Worm (Caenorhabditis elegans) whole organism, mixed stage, embryonic: ENCODE data around the gene C04C3.4.

ENCODE experiments used
- M03D4.4 ChIP-seq: sonication (generic microtip); optimal IDR thresholded peaks from 2 replicates; lab custom pipeline; 2017; ENCODE audit warnings: mild to moderate bottlenecking, missing genetic modification characterization, missing compliant biosample characterization
- bed-3 ChIP-seq: fragments of 200-800 bp; sonication (Bioruptor generic); optimal IDR thresholded peaks from 3 replicates; lab custom pipeline; 2018; ENCODE audit warnings: mild to moderate bottlenecking, missing genetic modification characterization, moderate library complexity, missing compliant biosample characterization
- ceh-39 ChIP-seq: fragments of 150-350 bp; optimal IDR thresholded peaks from 2 replicates; lab custom pipeline; 2014; ENCODE audit warnings: missing biosample characterization, missing genetic modification characterization
- ceh-43 ChIP-seq: fragments of 200-800 bp; sonication (Bioruptor generic); optimal IDR thresholded peaks from 2 replicates; lab custom pipeline; 2018; ENCODE audit warnings: mild to moderate bottlenecking, missing genetic modification characterization, moderate library complexity, missing compliant biosample characterization
- ceh-83 ChIP-seq: fragments of 200-800 bp; sonication (Bioruptor generic); optimal IDR thresholded peaks from 2 replicates; lab custom pipeline; 2018; ENCODE audit warnings: mild to moderate bottlenecking, missing genetic modification characterization, missing compliant biosample characterization
- ces-1 ChIP-seq: fragments of 150-350 bp; optimal IDR thresholded peaks from 2 replicates; lab custom pipeline; 2014; ENCODE audit warnings: missing biosample characterization, missing genetic modification reagents, missing genetic modification characterization
- cnd-1 ChIP-seq: fragments of 200-800 bp; sonication (Bioruptor generic); optimal IDR thresholded peaks from 2 replicates; lab custom pipeline; 2018; ENCODE audit warnings: mild to moderate bottlenecking, missing genetic modification characterization, missing compliant biosample characterization
- drap-1 ChIP-seq: fragments of 200-800 bp; sonication (Bioruptor generic); optimal IDR thresholded peaks from 3 replicates; lab custom pipeline; 2018; ENCODE audit warnings: mild to moderate bottlenecking, missing genetic modification characterization, missing compliant biosample characterization
- elt-1 ChIP-seq: sonication (generic microtip); optimal IDR thresholded peaks from 2 replicates; lab custom pipeline; 2017; ENCODE audit warnings: missing genetic modification characterization, mild to moderate bottlenecking, missing compliant biosample characterization, antibody characterized with exemption, moderate library complexity, borderline replicate concordance; ENCODE audit not compliant: insufficient read depth
- elt-3 ChIP-seq: fragments of 150-350 bp; optimal IDR thresholded peaks from 2 replicates; lab custom pipeline; 2014; ENCODE audit warnings: missing biosample characterization, missing genetic modification characterization
- flh-1 ChIP-seq: fragments of 200-800 bp; sonication (Bioruptor generic); optimal IDR thresholded peaks from 2 replicates; lab custom pipeline; 2018; ENCODE audit warnings: mild to moderate bottlenecking, missing genetic modification characterization, moderate library complexity, missing compliant biosample characterization
- ham-2 ChIP-seq: fragments of 200-800 bp; sonication (Bioruptor generic); optimal IDR thresholded peaks from 2 replicates; lab custom pipeline; 2018; ENCODE audit warnings: mild to moderate bottlenecking, missing genetic modification characterization, missing compliant biosample characterization
- hlh-1 ChIP-seq: fragments of 150-350 bp; optimal IDR thresholded peaks from 2 replicates; lab custom pipeline; 2014; ENCODE audit warnings: missing biosample characterization, missing genetic modification reagents, missing genetic modification characterization
- lin-13 ChIP-seq: fragments of 150-350 bp; optimal IDR thresholded peaks from 2 replicates; lab custom pipeline; 2014; ENCODE audit warnings: missing biosample characterization, missing genetic modification characterization
- lin-32 ChIP-seq: fragments of 200-800 bp; sonication (Bioruptor generic); optimal IDR thresholded peaks from 2 replicates; lab custom pipeline; 2018; ENCODE audit warnings: mild to moderate bottlenecking, missing genetic modification characterization, missing compliant biosample characterization
- lsy-2 ChIP-seq: fragments of 150-350 bp; optimal IDR thresholded peaks from 2 replicates; lab custom pipeline; 2014; ENCODE audit warnings: missing biosample characterization, missing genetic modification characterization
- mab-5 ChIP-seq: fragments of 150-350 bp; optimal IDR thresholded peaks from 2 replicates; lab custom pipeline; 2014; ENCODE audit warnings: missing biosample characterization, missing genetic modification characterization
- mep-1 ChIP-seq: fragments of 150-350 bp; optimal IDR thresholded peaks from 2 replicates; lab custom pipeline; 2017; ENCODE audit warnings: missing biosample characterization, missing genetic modification reagents, missing genetic modification characterization, inconsistent platforms
- mls-2 ChIP-seq: sonication (generic microtip); optimal IDR thresholded peaks from 2 replicates; lab custom pipeline; 2016; ENCODE audit warnings: mild to moderate bottlenecking, missing genetic modification characterization, moderate library complexity, missing compliant biosample characterization
- nhr-12 ChIP-seq: fragments of 150-350 bp; optimal IDR thresholded peaks from 2 replicates; lab custom pipeline; 2014; ENCODE audit warnings: missing biosample characterization, missing genetic modification characterization
- nhr-237 ChIP-seq: fragments of 150-350 bp; optimal IDR thresholded peaks from 2 replicates; lab custom pipeline; 2014; ENCODE audit warnings: missing biosample characterization, missing genetic modification characterization
- nhr-28 ChIP-seq: fragments of 150-350 bp; optimal IDR thresholded peaks from 2 replicates; lab custom pipeline; 2014; ENCODE audit warnings: missing biosample characterization, missing genetic modification characterization
- nhr-76 ChIP-seq: sonication (generic microtip); optimal IDR thresholded peaks from 2 replicates; lab custom pipeline; 2017; ENCODE audit warnings: missing biosample characterization, missing genetic modification characterization
- pha-4 ChIP-seq: fragments of 150-350 bp; optimal IDR thresholded peaks from 2 replicates; lab custom pipeline; 2018; ENCODE audit warnings: missing biosample characterization, missing genetic modification reagents, missing genetic modification characterization
- snpc-4 ChIP-seq: fragments of 150-350 bp; optimal IDR thresholded peaks from 2 replicates; lab custom pipeline; 2014; ENCODE audit warnings: missing biosample characterization, missing genetic modification characterization
- sptf-1 ChIP-seq: sonication (generic microtip); optimal IDR thresholded peaks from 2 replicates; lab custom pipeline; 2017; ENCODE audit warnings: mild to moderate bottlenecking, missing genetic modification characterization, moderate library complexity, missing compliant biosample characterization
- tbx-8 ChIP-seq: fragments of 200-800 bp; sonication (Bioruptor generic); optimal IDR thresholded peaks from 2 replicates; lab custom pipeline; 2018; ENCODE audit warnings: mild to moderate bottlenecking, missing genetic modification characterization, moderate library complexity, missing compliant biosample characterization
- unc-120 ChIP-seq: sonication (generic microtip); optimal IDR thresholded peaks from 2 replicates; lab custom pipeline; 2017; ENCODE audit warnings: missing genetic modification characterization, missing compliant biosample characterization; ENCODE audit not compliant: poor library complexity, severe bottlenecking
- unc-39 ChIP-seq: fragments of 150-350 bp; optimal IDR thresholded peaks from 2 replicates; lab custom pipeline; 2014; ENCODE audit warnings: missing biosample characterization, missing genetic modification characterization
- unc-62 ChIP-seq: fragments of 150-350 bp; optimal IDR thresholded peaks from 2 replicates; lab custom pipeline; 2014; ENCODE audit warnings: missing biosample characterization, missing genetic modification reagents, missing genetic modification characterization
- zip-8 ChIP-seq: fragments of 150-350 bp; optimal IDR thresholded peaks from 2 replicates; lab custom pipeline; 2014; ENCODE audit warnings: missing biosample characterization, missing genetic modification characterization
- ztf-11 ChIP-seq: fragments of 150-350 bp; optimal IDR thresholded peaks from 2 replicates; lab custom pipeline; 2014; ENCODE audit warnings: missing biosample characterization, missing genetic modification characterization

Gene C04C3.4

DNA sequence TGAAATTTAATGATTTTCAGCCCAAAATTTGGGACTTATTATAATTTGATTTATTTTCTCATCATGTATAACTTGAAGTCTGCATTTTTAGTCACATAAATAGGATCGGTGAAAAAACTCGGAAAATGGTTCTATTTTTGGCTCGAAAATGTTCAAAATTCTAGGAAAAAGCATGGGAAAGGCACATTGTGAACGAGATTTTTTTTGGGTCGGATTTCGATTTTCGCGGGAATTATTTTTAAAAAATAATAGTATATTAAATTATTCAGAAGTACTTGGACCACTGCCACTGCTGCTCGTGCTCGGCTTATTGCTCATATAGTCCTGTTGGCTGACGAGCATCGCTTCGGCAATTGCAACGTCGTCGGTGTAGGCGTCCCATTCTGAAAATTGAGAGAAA lies 20.8 kb upstream of the C04C3.4 start:
- TF ChIP-seq unc-62 (GFP tag; lab: Kevin White, UChicago), result no peak
- no peak for TF ChIP-seq mab-5 (tag; lab: Kevin White, UChicago)
- TF ChIP-seq pha-4 (tag; lab: Kevin White, UChicago), result no peak

- TF ChIP-seq elt-1 (no peak), zip-8 (no peak), lin-13 (tag; lab: Kevin White, UChicago) (no peak), sptf-1 (no peak), ham-2 (GFP tag; lab: Kevin White, UChicago) (no peak), bed-3 (no peak), flh-1 (GFP tag; lab: Kevin White, UChicago) (no peak), ztf-11 (tag; lab: Kevin White, UChicago) (no peak), unc-120 (tag; lab: Kevin White, UChicago) (no peak), snpc-4 (tag; lab: Kevin White, UChicago) (no peak), elt-3 (tag; lab: Kevin White, UChicago) (no peak), nhr-12 (tag; lab: Kevin White, UChicago) (no peak), unc-62 (GFP tag; lab: Kevin White, UChicago) (no peak), lsy-2 (tag; lab: Kevin White, UChicago) (no peak), pha-4 (tag; lab: Kevin White, UChicago) (no peak), ceh-83 (GFP tag; lab: Kevin White, UChicago) (no peak), nhr-28 (tag; lab: Kevin White, UChicago) (no peak), cnd-1 (tag; lab: Kevin White, UChicago) (no peak), lin-32 (GFP tag; lab: Kevin White, UChicago) (no peak)
Observed at ce11 chrIV:3378080-3378804, 15.9 kb upstream of the C04C3.4 start, which contains the start of gene otub-4. TSS of gene otub-4 (minus strand) at chrIV:3378130.

DNA sequence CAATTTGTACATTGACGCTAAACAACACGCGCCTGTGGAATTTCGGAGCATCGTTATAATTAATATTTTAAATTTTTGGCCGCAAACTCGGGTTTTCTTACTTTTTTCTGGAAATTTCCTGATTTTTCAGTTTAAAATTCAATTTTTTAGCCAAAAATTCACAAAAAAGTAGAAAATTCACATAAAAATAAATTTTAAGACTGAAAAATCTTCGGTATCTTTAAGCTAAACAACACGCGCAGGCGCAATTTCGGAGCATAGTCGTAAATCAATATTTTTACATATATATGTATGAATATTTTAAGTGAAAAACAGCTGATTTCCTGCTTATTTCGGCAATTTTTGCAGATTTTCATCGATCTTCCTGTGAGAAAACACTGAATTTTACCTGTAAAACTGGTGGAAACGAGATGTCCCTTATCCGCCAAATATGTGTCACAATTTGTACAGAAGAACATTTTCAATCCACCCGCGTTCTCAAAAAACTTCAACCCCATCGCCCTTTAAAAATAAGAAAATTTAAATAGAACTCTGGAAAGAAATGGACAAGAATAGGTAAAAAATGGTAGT lies 11.7 kb upstream of the C04C3.4 start, which contains the start of gene B0546.3:
B0546.3 (minus strand) TSS at position 504 of the 570 bp plus-strand sequence.
- TF ChIP-seq ceh-43 (GFP tag; lab: Kevin White, UChicago), result no peak
- TF ChIP-seq M03D4.4 (tag; lab: Kevin White, UChicago), result no peak
- no peak for TF ChIP-seq zip-8
- no peak for TF ChIP-seq elt-1
- no peak for TF ChIP-seq nhr-237 (tag; lab: Kevin White, UChicago)
- TF ChIP-seq hlh-1 (tag; lab: Kevin White, UChicago), result no peak
- TF ChIP-seq cnd-1 (tag; lab: Kevin White, UChicago), result no peak
- TF ChIP-seq unc-62 (GFP tag; lab: Kevin White, UChicago), result no peak

DNA sequence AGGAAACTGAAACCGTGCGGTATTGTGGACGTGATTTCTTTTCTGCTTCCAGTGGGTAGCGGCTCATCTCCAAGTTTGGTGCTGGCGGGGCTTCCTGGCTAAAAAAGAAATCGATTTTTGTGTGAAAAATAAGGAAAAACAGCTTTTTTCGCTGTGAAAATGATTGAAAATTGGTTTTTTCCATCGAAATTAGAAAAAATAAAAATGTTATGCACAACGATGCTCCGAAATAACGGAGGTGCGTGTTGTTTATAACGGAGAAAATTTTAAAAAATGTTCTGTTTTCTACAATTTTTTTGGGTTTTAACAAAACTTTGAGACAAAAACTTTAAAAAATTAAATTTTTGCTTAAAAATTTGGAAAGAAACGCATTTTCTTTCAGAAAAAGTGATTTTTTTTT lies 11.0 kb upstream of the C04C3.4 start:
- TF ChIP-seq ces-1 (no peak), lsy-2 (tag; lab: Kevin White, UChicago) (no peak), M03D4.4 (tag; lab: Kevin White, UChicago) (no peak), nhr-76 (tag; lab: Kevin White, UChicago) (no peak), mab-5 (tag; lab: Kevin White, UChicago) (no peak), bed-3 (no peak), elt-1 (no peak), mls-2 (tag; lab: Kevin White, UChicago) (no peak), tbx-8 (GFP tag; lab: Kevin White, UChicago) (no peak), ham-2 (GFP tag; lab: Kevin White, UChicago) (no peak), pha-4 (tag; lab: Kevin White, UChicago) (no peak), drap-1 (GFP tag; lab: Kevin White, UChicago) (no peak), ceh-39 (tag; lab: Kevin White, UChicago) (no peak)

- TF ChIP-seq mep-1 (tag; lab: Kevin White, UChicago) (no peak), mls-2 (tag; lab: Kevin White, UChicago) (no peak), unc-39 (tag; lab: Kevin White, UChicago) (no peak)
Observed at ce11 chrIV:3384047-3384446, 10.1 kb upstream of the C04C3.4 start, which contains the start of gene B0546.4. TSS of gene B0546.4 (minus strand) at chrIV:3384147.
